Fruit fly (Drosophila melanogaster): ENCODE data around the gene Bet5.
A peak's percentile ranks its signal among the peaks of the same experiment; 100 is the strongest.

The Bet5 gene

DNA sequence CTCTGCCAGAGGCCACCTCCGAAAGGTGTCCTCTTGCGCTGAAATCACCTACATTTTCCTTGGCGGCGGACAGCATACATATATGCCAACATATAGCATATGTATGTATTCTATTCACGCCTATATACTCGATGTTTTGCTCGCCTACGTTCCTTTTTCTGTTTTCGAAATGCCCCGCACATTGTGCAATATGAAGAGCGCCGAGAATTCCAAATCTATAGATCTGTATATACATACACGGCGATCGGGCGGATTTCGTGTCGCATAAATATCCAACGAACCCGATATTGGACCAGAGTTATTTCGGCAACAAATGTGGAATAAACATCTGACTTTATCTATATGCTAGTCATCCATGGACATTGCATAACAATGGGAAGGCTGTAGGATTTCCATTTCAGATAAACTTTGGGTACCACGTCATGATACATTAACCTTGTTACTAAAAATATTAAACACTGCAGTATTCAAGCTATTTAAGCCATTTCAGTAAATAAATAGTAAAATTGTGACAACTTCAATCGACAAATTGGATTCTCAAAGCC lies 4.9 kb upstream of the Bet5 start:
- TF ChIP-seq noc (tag; optimal IDR thresholded peaks at IDR 0.05): no peak

dm6 chr3R:30176314-30176713 lies 3.7 kb upstream of the Bet5 start:
- TF ChIP-seq noc (tag; optimal IDR thresholded peaks at IDR 0.05): no peak

- no peak for TF ChIP-seq noc (tag; optimal IDR thresholded peaks at IDR 0.05)
These were observed 2.5 kb upstream of the Bet5 start, which contains the start of the genes CG1983 and CG15530 for dm6 chr3R:30177494-30177893. CG1983 (minus strand) TSS chr3R:30177700. CG15530 (plus strand) TSS chr3R:30177877.

dm6 chr3R:30183872-30184271 lies 3.8 kb downstream of the Bet5 start:
- no peak for TF ChIP-seq noc (tag; optimal IDR thresholded peaks at IDR 0.05)

dm6 chr3R:30189398-30189797 lies 9.4 kb downstream of the Bet5 start:
- no peak for TF ChIP-seq noc (tag; optimal IDR thresholded peaks at IDR 0.05)

DNA sequence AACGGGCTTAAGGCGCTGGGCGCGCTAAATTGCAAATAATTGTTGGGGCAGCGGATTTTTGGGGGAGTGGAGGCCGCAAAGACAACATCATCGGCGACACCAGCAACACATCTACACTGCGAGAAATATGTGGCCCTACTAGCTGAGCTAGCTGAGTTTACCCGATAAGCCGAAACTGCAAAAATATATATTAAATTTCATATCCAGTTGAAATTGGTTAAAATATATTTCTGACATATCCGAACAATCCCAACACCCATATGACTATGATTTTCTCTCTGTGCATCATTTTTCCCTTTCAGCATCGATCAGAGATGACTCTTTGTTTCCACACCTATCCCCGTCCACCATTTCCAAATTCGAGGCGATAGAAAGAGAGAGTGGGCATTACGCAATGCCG lies 9.8 kb downstream of the Bet5 start:
- TF ChIP-seq noc (tag; optimal IDR thresholded peaks at IDR 0.05): peak; percentile 46

- TF ChIP-seq noc (tag; optimal IDR thresholded peaks at IDR 0.05): no peak
These were observed 11.0 kb downstream of the Bet5 start, which contains the start of gene CG9747 for dm6 chr3R:30191047-30191446. CG9747 (minus strand) TSS chr3R:30191252.

- no peak for TF ChIP-seq noc (tag; optimal IDR thresholded peaks at IDR 0.05)
These were observed 11.4 kb downstream of the Bet5 start for dm6 chr3R:30191462-30191874.

DNA sequence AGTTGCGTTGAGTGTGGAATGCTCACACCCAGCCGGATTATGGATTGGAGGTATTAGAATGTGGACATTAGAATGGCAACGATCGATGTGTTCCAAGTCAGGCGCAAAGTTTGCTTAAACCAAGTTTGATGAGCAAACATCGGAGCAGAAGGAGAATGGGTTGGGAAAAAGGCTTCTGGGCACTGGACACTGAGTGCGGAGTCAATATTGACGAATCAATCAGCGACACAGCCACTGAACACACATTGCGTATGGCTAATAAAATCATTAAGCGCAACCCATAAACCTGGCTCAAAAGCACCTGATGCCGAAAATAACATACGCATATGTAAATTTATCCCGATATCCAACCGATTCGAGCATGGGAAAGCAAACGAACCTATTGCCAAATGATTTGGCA lies 13.8 kb downstream of the Bet5 start:
- TF ChIP-seq noc (tag; optimal IDR thresholded peaks at IDR 0.05): no peak

- TF ChIP-seq noc (tag; optimal IDR thresholded peaks at IDR 0.05): peak; percentile 72
These were observed 15.6 kb downstream of the Bet5 start for dm6 chr3R:30195606-30196049.

DNA sequence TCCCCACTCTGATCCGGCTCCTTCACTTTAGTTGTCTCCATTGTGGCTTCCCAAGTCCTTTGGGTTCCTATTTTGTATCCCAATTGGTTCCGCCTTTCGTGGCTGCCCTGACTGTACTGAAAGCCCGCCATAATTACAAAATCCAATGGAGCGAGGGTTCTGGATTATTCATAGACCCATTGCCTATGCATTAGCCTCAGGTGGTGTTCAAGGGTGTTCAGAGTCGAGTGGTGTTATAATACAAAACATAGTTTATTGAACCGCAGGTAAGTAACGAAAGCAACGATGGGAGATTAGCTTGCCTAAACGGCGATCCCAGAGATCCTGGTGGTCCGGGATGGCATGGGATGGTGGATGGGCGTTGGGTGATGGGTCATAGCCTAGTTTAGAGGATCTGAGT lies 16.1 kb downstream of the Bet5 start, which contains the start of gene CG15531:
TSS of gene CG15531 (minus strand) at position 101 of the 400 bp plus-strand sequence.
- no peak for TF ChIP-seq noc (tag; optimal IDR thresholded peaks at IDR 0.05)

DNA sequence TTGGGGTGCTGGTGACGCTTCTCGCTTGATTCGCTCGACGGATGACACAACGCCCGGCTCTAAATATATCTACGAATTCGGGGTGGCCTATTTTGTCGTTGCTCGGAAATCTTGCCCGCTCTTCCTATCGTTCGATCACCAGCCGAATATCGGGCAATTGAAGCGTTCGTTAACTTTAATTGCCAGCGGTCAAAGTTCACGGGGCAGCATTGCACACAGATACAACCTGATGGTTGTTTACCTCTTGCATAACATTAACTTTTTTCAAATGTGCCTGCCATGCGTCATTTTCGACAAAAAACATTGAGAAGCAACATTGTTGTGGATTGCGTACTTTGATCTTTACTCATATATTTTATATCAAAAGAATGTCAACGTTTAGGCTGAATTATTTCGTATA lies 17.8 kb downstream of the Bet5 start:
- no peak for TF ChIP-seq noc (tag; optimal IDR thresholded peaks at IDR 0.05)

- peak; percentile 6 for TF ChIP-seq noc (tag; optimal IDR thresholded peaks at IDR 0.05)
These were observed 18.8 kb downstream of the Bet5 start for dm6 chr3R:30198793-30199192.

dm6 chr3R:30200091-30200698 lies 20.2 kb downstream of the Bet5 start:
- no peak for TF ChIP-seq noc (tag; optimal IDR thresholded peaks at IDR 0.05)

DNA sequence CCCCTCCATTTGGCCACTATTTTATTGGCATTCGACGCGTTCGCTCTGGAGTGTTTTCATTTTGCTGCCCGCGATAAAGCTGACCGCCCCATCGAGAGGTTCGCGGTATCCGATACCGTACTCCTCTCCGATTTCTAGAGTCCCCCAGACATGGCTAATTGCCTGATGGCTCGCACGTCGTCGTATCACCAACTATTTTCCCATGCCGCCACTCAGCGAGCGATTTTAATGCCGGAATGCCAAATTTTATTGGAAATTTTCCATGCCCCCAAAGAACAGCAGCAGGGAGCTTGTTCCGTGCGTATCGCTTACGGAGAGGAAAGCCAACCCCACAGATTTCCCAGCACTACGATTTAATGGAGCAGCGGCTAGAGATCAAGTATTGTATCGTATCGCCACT lies 21.0 kb downstream of the Bet5 start:
- no peak for TF ChIP-seq noc (tag; optimal IDR thresholded peaks at IDR 0.05)

DNA sequence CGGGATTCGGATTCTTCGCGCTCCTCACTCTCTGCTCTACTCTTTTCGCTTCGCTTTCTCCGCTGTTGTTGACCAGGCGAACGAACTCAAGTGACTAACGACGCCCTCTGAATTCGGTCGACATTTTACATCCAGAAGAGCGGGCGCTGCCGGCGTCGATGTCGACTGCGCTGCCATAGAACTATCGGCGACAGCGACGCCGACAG lies 22.8 kb downstream of the Bet5 start, which contains the start of gene CG9743:
TSS of gene CG9743 (minus strand) at position 101 of the 206 bp plus-strand sequence.
- TF ChIP-seq noc (tag; optimal IDR thresholded peaks at IDR 0.05): no peak

- TF ChIP-seq noc (tag; optimal IDR thresholded peaks at IDR 0.05): peak; percentile 97
These were observed 23.3 kb downstream of the Bet5 start for dm6 chr3R:30203104-30203986.

Measured in whole organism, larva.